Worm (Caenorhabditis elegans): ENCODE measurements around the gene srh-275.
"Not testable (repeated sequence)": the region's sequence is repeated elsewhere in the genome, so short reads cannot be mapped to it uniquely, and the experiment has no call there.

Gene srh-275

ce11 chrV:7345494-7345893, 7.3 kb upstream of the srh-275 start, which contains the start of gene nhr-147:
Gene nhr-147 (plus strand): TSS chrV:7345794.
- not testable (repeated sequence) for TF ChIP-seq elt-3, snpc-4, crh-2 (tag; optimal IDR thresholded peaks at IDR 0.05)

DNA sequence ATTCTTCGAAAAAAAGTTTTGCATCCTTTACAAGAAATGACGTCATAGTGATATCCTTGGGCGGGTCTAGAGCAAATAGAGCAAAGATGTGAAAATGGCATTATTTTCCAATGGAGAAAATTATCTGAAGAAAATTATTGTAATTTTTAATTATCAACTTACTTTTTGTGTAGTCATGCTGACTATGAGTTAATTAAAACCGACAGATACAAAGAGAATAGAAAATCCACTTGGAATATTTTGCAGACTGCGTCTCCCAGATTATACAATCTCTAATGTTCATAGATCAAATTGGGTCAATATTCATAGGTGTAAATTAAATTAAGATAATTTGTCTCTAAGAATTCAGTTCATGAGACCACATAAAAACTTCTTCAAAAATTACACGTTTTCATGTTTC, 3.3 kb upstream of the srh-275 start, which contains the start of gene nhr-149:
TSS of gene nhr-149 (minus strand) at position 101 of the 400 bp plus-strand sequence.
- TF ChIP-seq elt-3 (tag; optimal IDR thresholded peaks at IDR 0.05) (no peak), fos-1 (tag; optimal IDR thresholded peaks at IDR 0.05) (no peak), nhr-6 (tag; optimal IDR thresholded peaks at IDR 0.05) (no peak), lsy-2 (tag; optimal IDR thresholded peaks at IDR 0.05) (no peak), sma-9 (GFP tag; optimal IDR thresholded peaks at IDR 0.05) (no peak), sma-9 (tag; optimal IDR thresholded peaks at IDR 0.05) (no peak), sem-4 (tag; optimal IDR thresholded peaks at IDR 0.05) (no peak), ama-1 (optimal IDR thresholded peaks at IDR 0.05) (no peak), ceh-82 (tag; optimal IDR thresholded peaks at IDR 0.05) (no peak), nhr-12 (tag; optimal IDR thresholded peaks at IDR 0.05) (no peak), ztf-11 (tag; optimal IDR thresholded peaks at IDR 0.05) (no peak), skn-1 (tag; optimal IDR thresholded peaks at IDR 0.05) (no peak), R02D3.7 (tag; optimal IDR thresholded peaks at IDR 0.05) (no peak), unc-55 (GFP tag; optimal IDR thresholded peaks at IDR 0.05) (no peak), ztf-1 (GFP tag; conservative IDR thresholded peaks at IDR 0.05) (no peak)

ce11 chrV:7353602-7354001, 799 bp downstream of the srh-275 start:
- TF ChIP-seq nhr-25 (tag; optimal IDR thresholded peaks at IDR 0.05) (no peak), F13H6.1 (tag; optimal IDR thresholded peaks at IDR 0.05) (no peak), gmeb-1 (tag; optimal IDR thresholded peaks at IDR 0.05) (no peak), lin-39 (tag; optimal IDR thresholded peaks at IDR 0.05) (no peak), peb-1 (tag; optimal IDR thresholded peaks at IDR 0.05) (no peak), snpc-4 (tag; optimal IDR thresholded peaks at IDR 0.05) (no peak), nhr-12 (tag; optimal IDR thresholded peaks at IDR 0.05) (no peak), dmd-4 (tag; optimal IDR thresholded peaks at IDR 0.05) (no peak), nhr-11 (tag; optimal IDR thresholded peaks at IDR 0.05) (no peak), blmp-1 (tag; optimal IDR thresholded peaks at IDR 0.05; ENCODE audit: insufficient read depth) (no peak), nhr-6 (tag; optimal IDR thresholded peaks at IDR 0.05) (no peak)

DNA sequence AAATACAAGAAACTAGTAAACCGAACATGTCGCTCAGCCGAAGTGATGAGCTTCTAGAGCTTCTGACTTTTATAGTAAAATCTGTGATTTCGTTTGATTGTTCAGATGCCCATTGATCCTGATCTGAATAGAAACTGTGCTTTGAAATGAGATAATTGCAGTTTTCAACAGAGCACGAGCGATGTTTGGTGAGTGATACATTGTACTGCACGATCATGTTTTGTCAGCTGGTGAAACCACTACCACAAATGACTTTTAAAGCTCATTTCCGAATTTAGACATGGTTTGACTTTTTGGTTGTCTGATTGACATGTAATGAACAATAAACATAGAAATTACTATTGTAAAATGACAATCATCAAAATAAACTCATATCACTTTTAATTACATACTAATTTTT, 2.7 kb downstream of the srh-275 start, which contains the start of gene tag-293:
TSS of gene tag-293 (minus strand) at position 101 of the 400 bp plus-strand sequence.
- TF ChIP-seq lsy-2 (tag; optimal IDR thresholded peaks at IDR 0.05) (no peak), nhr-237 (tag; optimal IDR thresholded peaks at IDR 0.05) (no peak), mdl-1 (tag; optimal IDR thresholded peaks at IDR 0.05) (no peak), dmd-4 (tag; optimal IDR thresholded peaks at IDR 0.05) (no peak), crh-2 (tag; optimal IDR thresholded peaks at IDR 0.05) (no peak), mab-5 (tag; optimal IDR thresholded peaks at IDR 0.05) (no peak), nhr-77 (tag; optimal IDR thresholded peaks at IDR 0.05) (no peak), egl-27 (tag; optimal IDR thresholded peaks at IDR 0.05) (no peak), zag-1 (tag; optimal IDR thresholded peaks at IDR 0.05) (no peak), ztf-1 (GFP tag; conservative IDR thresholded peaks at IDR 0.05) (no peak), lin-13 (GFP tag; optimal IDR thresholded peaks at IDR 0.05) (no peak), sem-4 (tag; optimal IDR thresholded peaks at IDR 0.05) (no peak), ZK546.5 (tag; optimal IDR thresholded peaks at IDR 0.05) (no peak), nhr-10 (tag; optimal IDR thresholded peaks at IDR 0.05) (no peak), nhr-12 (tag; optimal IDR thresholded peaks at IDR 0.05) (no peak), nhr-6 (tag; optimal IDR thresholded peaks at IDR 0.05) (no peak), ama-1 (optimal IDR thresholded peaks at IDR 0.05) (no peak)

- TF ChIP-seq ZK546.5 (tag; optimal IDR thresholded peaks at IDR 0.05): no peak
- TF ChIP-seq alr-1 (tag; optimal IDR thresholded peaks at IDR 0.05): no peak
Observed at ce11 chrV:7356684-7357083, 3.9 kb downstream of the srh-275 start, which contains the start of gene C03G6.21. Gene C03G6.21 (minus strand): TSS chrV:7356784.

Measured in whole organism, L2 larva.